Fruit fly (Drosophila melanogaster) whole organism, pupa: ENCODE results near the gene CG3176.

Experiments used
- CG34367 ChIP-seq: fragments of 200-800 bp; sonication (Bioruptor generic); optimal IDR thresholded peaks from 2 replicates; lab custom pipeline; 2018; ENCODE audit warnings: missing biosample characterization, mild to moderate bottlenecking, missing genetic modification characterization
- CG8301 ChIP-seq: fragments of 200-800 bp; sonication (Bioruptor generic); optimal IDR thresholded peaks from 2 replicates; lab custom pipeline; 2018; ENCODE audit warnings: missing biosample characterization, mild to moderate bottlenecking, missing genetic modification characterization
- CG9948 ChIP-seq: fragments of 200-800 bp; sonication (Bioruptor generic); optimal IDR thresholded peaks from 2 replicates; lab custom pipeline; 2018; ENCODE audit warnings: missing biosample characterization, mild to moderate bottlenecking, missing genetic modification characterization, moderate library complexity
- Ets98B ChIP-seq: fragments of 200-800 bp; sonication (Bioruptor generic); IDR thresholded peaks from 2 replicates; pipeline ENCODE4 v1.3.6; 2022; ENCODE audit warnings: missing biosample characterization, missing genetic modification characterization

- TF ChIP-seq CG34367 (tag; lab: Kevin White, UChicago) (peak; percentile 54), CG9948 (peak; percentile 27), CG8301 (peak; percentile 23), Ets98B (GFP tag; lab: Robert Waterston, UW) (peak; percentile 92)
These were observed 40.8 kb downstream of the CG3176 start for dm6 chrX:522357-523043.
